Worm (Caenorhabditis elegans) whole organism, early embryonic: ENCODE data around the gene F31B9.7.
A peak's percentile ranks its signal among the peaks of the same experiment; 100 is the strongest.

Source experiments
- B0310.2 ChIP-seq: sonication (generic microtip); optimal IDR thresholded peaks from 2 replicates; lab custom pipeline; 2016; ENCODE audit warnings: mild to moderate bottlenecking, missing genetic modification characterization, missing compliant biosample characterization
- F13C5.2 ChIP-seq: sonication (generic microtip); optimal IDR thresholded peaks from 2 replicates; lab custom pipeline; 2017; ENCODE audit warnings: mild to moderate bottlenecking, missing genetic modification characterization, inconsistent platforms, missing compliant biosample characterization
- aly-1 ChIP-seq: sonication (generic microtip); optimal IDR thresholded peaks from 2 replicates; lab custom pipeline; 2016; ENCODE audit warnings: missing genetic modification characterization, missing compliant biosample characterization
- ama-1 ChIP-seq: fragments of 150-350 bp; optimal IDR thresholded peaks from 2 replicates; lab custom pipeline; 2014
- ceh-13 ChIP-seq: fragments of 200-800 bp; sonication (Bioruptor generic); optimal IDR thresholded peaks from 2 replicates; lab custom pipeline; 2018; ENCODE audit warnings: mild to moderate bottlenecking, missing genetic modification characterization, missing compliant biosample characterization
- ceh-36 ChIP-seq: sonication (generic microtip); optimal IDR thresholded peaks from 2 replicates; lab custom pipeline; 2016; ENCODE audit warnings: missing genetic modification characterization, inconsistent platforms, missing compliant biosample characterization
- ets-7 ChIP-seq: sonication (generic microtip); optimal IDR thresholded peaks from 2 replicates; lab custom pipeline; 2016; ENCODE audit warnings: missing genotype, missing genetic modification characterization, missing compliant biosample characterization
- flt-1 ChIP-seq: fragments of 200-800 bp; sonication (Bioruptor generic); IDR thresholded peaks from 2 replicates; pipeline ENCODE4 v1.3.6; 2022; ENCODE audit warnings: missing genetic modification characterization, missing compliant biosample characterization
- hmbx-1 ChIP-seq: sonication (generic microtip); optimal IDR thresholded peaks from 2 replicates; lab custom pipeline; 2016; ENCODE audit warnings: mild to moderate bottlenecking, missing genetic modification characterization, missing compliant biosample characterization
- hmg-4 ChIP-seq: fragments of 200-800 bp; sonication (Bioruptor generic); optimal IDR thresholded peaks from 2 replicates; lab custom pipeline; 2018; ENCODE audit warnings: mild to moderate bottlenecking, missing genetic modification characterization, missing compliant biosample characterization
- hnd-1 ChIP-seq: sonication (generic microtip); optimal IDR thresholded peaks from 2 replicates; lab custom pipeline; 2016; ENCODE audit warnings: missing genetic modification characterization, missing compliant biosample characterization
- pes-1 ChIP-seq: fragments of 200-800 bp; sonication (Bioruptor generic); IDR thresholded peaks from 2 replicates; pipeline ENCODE4 v1.3.6; 2022; ENCODE audit warnings: missing genetic modification reagents, missing genetic modification characterization, missing compliant biosample characterization
- scrt-1 ChIP-seq: fragments of 200-800 bp; sonication (Bioruptor generic); IDR thresholded peaks from 2 replicates; pipeline ENCODE4 v1.3.6; 2022; ENCODE audit warnings: missing genetic modification characterization, missing compliant biosample characterization
- sea-1 ChIP-seq: fragments of 200-800 bp; sonication (Bioruptor generic); conservative IDR thresholded peaks from 2 replicates; pipeline ENCODE4 v1.3.6; 2022; ENCODE audit warnings: missing genetic modification characterization, missing compliant biosample characterization
- tbx-11 ChIP-seq: fragments of 200-800 bp; sonication (Bioruptor generic); IDR thresholded peaks from 2 replicates; pipeline ENCODE4 v1.3.6; 2022; ENCODE audit warnings: missing genetic modification characterization, missing compliant biosample characterization
- tbx-37 ChIP-seq: fragments of 200-800 bp; sonication (Bioruptor generic); conservative IDR thresholded peaks from 2 replicates; pipeline ENCODE4 v1.3.6; 2022; ENCODE audit warnings: missing genetic modification reagents, missing genetic modification characterization, missing compliant biosample characterization
- tra-4 ChIP-seq: sonication (generic microtip); optimal IDR thresholded peaks from 2 replicates; lab custom pipeline; 2017; ENCODE audit warnings: missing genetic modification characterization, missing compliant biosample characterization

The F31B9.7 gene

DNA sequence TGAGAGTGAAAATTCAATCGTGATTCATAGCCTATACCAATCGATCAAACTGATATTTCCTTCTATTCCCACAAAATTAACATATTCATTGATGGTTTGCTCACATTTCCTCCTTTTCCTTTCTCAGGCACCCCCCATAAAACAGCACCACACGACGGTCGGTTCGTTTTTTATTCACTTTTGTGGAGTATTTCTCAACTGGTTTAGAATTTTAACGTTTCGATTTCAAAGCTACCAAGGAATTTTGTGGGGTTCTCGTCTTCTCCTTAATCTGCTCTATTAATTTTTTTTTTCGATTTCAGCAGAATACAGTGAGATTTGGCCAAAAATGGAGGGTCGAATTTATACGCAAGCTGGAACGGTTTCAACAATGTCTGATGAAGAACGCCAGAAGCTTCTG, at the start of gene F31B9.7:
TSS of gene F31B9.7 (plus strand) at position 301 of the 400 bp plus-strand sequence.
- TF ChIP-seq sea-1 (GFP tag; lab: Robert Waterston, UW) (no peak), hnd-1 (tag; lab: Kevin White, UChicago) (no peak), ets-7 (tag; lab: Kevin White, UChicago) (no peak)

DNA sequence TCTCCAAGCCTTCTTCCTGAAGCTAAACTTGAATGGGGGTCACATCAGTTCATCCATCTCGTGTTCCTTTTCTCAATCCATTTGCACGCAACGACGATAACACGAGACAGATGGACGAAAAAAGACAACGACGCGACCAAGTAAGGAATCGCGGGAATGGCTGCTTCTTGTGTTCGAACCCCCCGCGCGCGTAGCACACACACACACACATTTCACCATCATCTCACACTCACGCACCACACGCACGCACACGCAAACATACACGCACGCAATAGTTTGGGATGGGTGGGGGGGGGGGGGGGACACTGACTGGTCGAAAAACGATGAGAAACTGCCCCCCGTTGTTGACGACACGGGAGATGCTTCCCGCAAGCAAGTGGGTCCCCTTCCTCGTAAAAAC, 42.5 kb upstream of the F31B9.7 start:
- TF ChIP-seq scrt-1 (GFP tag; lab: Robert Waterston, UW) (no peak), tbx-11 (GFP tag; lab: Robert Waterston, UW) (no peak), hmg-4 (GFP tag; lab: Kevin White, UChicago) (peak; percentile 77), hmbx-1 (tag; lab: Kevin White, UChicago) (no peak)

DNA sequence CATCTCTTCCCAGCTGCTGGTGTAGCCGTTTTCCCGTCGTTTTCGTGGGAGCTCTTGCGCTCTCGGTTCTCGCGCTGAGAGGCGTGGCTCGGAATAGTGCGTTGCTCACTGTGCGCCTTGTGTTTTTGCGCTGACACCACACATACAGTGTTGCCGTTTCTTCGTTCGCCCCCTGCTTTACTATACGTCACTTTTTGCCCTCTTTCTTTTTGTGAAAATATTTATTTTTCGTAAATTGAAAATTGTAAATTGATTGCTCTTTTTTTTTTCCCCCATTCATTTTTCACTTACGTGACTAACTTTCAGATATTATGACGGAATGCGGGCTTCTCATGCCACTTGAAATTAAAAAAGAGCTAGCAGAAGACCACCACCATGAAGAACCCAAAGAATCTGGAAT, 40.7 kb upstream of the F31B9.7 start, which contains the start of gene gmeb-2:
TSS of gene gmeb-2 (plus strand) at position 301 of the 400 bp plus-strand sequence.
- TF ChIP-seq sea-1 (GFP tag; lab: Robert Waterston, UW) (no peak), ceh-13 (no peak), F13C5.2 (no peak), B0310.2 (tag; lab: Kevin White, UChicago) (no peak), ets-7 (tag; lab: Kevin White, UChicago) (no peak), ama-1 (lab: Kevin White, UChicago) (no peak), hnd-1 (tag; lab: Kevin White, UChicago) (no peak), flt-1 (GFP tag; lab: Robert Waterston, UW) (no peak), hmg-4 (GFP tag; lab: Kevin White, UChicago) (no peak), tra-4 (tag; lab: Kevin White, UChicago) (no peak), ceh-36 (tag; lab: Kevin White, UChicago) (no peak), pes-1 (GFP tag; lab: Robert Waterston, UW) (no peak), aly-1 (no peak), scrt-1 (GFP tag; lab: Robert Waterston, UW) (no peak), hmbx-1 (tag; lab: Kevin White, UChicago) (no peak), tbx-37 (GFP tag; lab: Robert Waterston, UW) (no peak), tbx-11 (GFP tag; lab: Robert Waterston, UW) (no peak)

DNA sequence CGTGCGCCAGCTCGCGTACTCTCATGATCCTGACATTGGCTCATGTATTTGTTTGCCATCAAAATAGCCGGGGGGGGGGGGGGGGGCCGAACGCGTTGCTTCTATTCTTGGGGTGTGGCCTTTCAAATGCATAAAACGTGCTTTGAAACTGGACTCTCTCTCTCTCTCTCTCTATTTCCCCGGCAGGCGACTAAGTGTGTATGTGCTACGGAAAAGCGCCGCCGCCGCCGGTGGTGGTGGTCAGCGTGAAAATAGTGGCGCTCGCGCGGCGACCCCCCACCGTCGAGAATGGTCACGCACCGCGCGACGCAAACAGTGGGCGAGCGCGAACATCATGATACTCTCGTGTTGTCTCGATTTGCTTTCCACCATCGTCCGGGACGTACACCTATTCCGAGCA, 38.4 kb upstream of the F31B9.7 start:
- peak; percentile 23 for TF ChIP-seq hmg-4 (GFP tag; lab: Kevin White, UChicago)
- no peak for TF ChIP-seq pes-1 (GFP tag; lab: Robert Waterston, UW)

DNA sequence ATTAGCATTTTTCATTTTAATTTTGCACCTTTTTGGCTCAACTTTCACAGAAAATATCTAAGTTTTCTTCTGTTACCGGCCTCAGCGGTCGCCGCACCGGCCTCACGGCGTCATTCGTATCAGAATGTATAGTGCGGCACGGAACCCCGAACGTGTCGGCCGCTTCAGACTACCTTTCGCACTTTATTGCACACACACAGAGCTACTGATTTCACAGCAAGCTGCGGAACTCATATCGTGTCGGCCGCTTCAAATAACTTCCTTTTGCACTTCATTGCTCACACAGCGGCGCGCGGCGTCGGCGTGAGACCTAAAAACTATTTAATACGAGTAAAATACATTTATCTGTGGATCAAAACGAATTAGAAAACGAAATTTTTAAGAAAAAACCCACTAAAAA, 35.0 kb upstream of the F31B9.7 start:
- TF ChIP-seq F13C5.2 (no peak), flt-1 (GFP tag; lab: Robert Waterston, UW) (no peak), ama-1 (lab: Kevin White, UChicago) (no peak), ceh-36 (tag; lab: Kevin White, UChicago) (no peak), B0310.2 (tag; lab: Kevin White, UChicago) (no peak), tra-4 (tag; lab: Kevin White, UChicago) (no peak), ceh-13 (no peak), aly-1 (no peak), sea-1 (GFP tag; lab: Robert Waterston, UW) (no peak), ets-7 (tag; lab: Kevin White, UChicago) (no peak), tbx-37 (GFP tag; lab: Robert Waterston, UW) (no peak), hmbx-1 (tag; lab: Kevin White, UChicago) (no peak), tbx-11 (GFP tag; lab: Robert Waterston, UW) (no peak), pes-1 (GFP tag; lab: Robert Waterston, UW) (no peak), hmg-4 (GFP tag; lab: Kevin White, UChicago) (no peak), scrt-1 (GFP tag; lab: Robert Waterston, UW) (no peak)

DNA sequence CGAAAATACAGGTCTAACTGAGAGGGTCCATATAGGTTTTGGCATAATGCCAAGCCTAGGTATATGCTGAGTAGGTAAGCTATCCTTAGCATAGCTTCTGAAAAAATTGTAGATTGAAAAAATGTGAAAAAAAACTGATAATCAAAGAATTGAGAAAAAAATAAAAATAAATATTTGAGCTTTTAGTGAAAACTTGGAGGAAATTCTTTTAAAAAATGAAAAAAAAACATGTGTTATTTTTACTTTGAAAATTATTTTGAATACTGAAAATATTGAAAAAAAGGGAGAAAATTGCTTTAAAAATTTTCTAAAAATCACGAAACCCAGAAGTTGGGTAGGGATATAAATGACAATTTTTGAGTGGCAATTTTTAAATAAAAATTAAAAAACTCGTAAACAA, 32.0 kb upstream of the F31B9.7 start, which contains the start of gene F53H4.3:
TSS of gene F53H4.3 (minus strand) at position 101 of the 400 bp plus-strand sequence.
- no peak for TF ChIP-seq pes-1 (GFP tag; lab: Robert Waterston, UW)

DNA sequence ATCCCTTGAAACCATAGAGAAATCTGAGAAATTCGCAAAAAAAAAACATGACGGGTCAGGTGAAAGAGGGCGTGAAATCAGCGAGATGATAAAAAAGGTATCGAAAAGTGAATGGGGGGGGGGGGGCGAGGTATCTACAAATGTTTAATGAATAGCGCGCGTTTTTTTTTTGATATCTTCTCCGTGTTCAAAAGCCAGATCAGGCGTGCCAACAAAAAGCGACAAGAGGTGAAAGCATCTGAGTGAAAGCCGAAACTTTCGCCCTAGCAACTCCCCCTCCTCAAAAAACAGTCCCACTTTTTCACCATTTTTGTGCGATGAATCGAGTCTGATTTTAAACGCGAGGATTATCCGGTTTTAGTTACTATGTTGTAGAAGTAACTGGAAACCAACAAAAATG, 31.5 kb upstream of the F31B9.7 start:
- TF ChIP-seq hmg-4 (GFP tag; lab: Kevin White, UChicago), result no peak
- no peak for TF ChIP-seq pes-1 (GFP tag; lab: Robert Waterston, UW)
- no peak for TF ChIP-seq hmbx-1 (tag; lab: Kevin White, UChicago)
- no peak for TF ChIP-seq tbx-37 (GFP tag; lab: Robert Waterston, UW)
- no peak for TF ChIP-seq sea-1 (GFP tag; lab: Robert Waterston, UW)
- no peak for TF ChIP-seq ama-1 (lab: Kevin White, UChicago)
- TF ChIP-seq ets-7 (tag; lab: Kevin White, UChicago), result no peak
- TF ChIP-seq F13C5.2, result no peak
- TF ChIP-seq B0310.2 (tag; lab: Kevin White, UChicago), result no peak
- no peak for TF ChIP-seq tra-4 (tag; lab: Kevin White, UChicago)
- TF ChIP-seq tbx-11 (GFP tag; lab: Robert Waterston, UW), result no peak
- TF ChIP-seq ceh-36 (tag; lab: Kevin White, UChicago), result no peak
- TF ChIP-seq ceh-13, result no peak
- TF ChIP-seq aly-1, result no peak
- no peak for TF ChIP-seq hnd-1 (tag; lab: Kevin White, UChicago)
- no peak for TF ChIP-seq scrt-1 (GFP tag; lab: Robert Waterston, UW)
- no peak for TF ChIP-seq flt-1 (GFP tag; lab: Robert Waterston, UW)

DNA sequence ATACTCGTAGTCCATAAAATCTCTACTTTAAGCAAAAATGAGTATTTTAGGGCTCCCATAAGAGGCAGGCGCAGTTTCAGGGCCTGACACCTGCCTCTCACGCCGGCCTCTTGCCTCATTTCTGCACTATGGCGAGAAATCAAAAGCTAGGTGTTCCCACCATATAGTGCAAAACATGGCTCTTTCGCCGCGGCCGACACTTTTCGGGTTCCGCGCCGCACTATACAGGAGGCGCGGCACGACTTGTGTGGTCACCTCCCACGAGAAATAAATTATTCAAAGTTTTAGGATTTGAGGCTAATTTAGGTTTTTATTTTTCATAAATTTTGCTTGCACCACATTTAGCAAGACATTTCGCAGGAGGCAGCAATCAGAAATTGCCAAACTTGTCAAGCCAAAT, 26.9 kb upstream of the F31B9.7 start:
- no peak for TF ChIP-seq sea-1 (GFP tag; lab: Robert Waterston, UW)
- TF ChIP-seq ets-7 (tag; lab: Kevin White, UChicago), result no peak
- no peak for TF ChIP-seq scrt-1 (GFP tag; lab: Robert Waterston, UW)
- TF ChIP-seq hmg-4 (GFP tag; lab: Kevin White, UChicago), result no peak
- TF ChIP-seq B0310.2 (tag; lab: Kevin White, UChicago), result no peak
- no peak for TF ChIP-seq flt-1 (GFP tag; lab: Robert Waterston, UW)
- no peak for TF ChIP-seq tbx-37 (GFP tag; lab: Robert Waterston, UW)
- TF ChIP-seq pes-1 (GFP tag; lab: Robert Waterston, UW), result no peak
- no peak for TF ChIP-seq aly-1
- no peak for TF ChIP-seq tra-4 (tag; lab: Kevin White, UChicago)
- TF ChIP-seq ama-1 (lab: Kevin White, UChicago), result no peak
- TF ChIP-seq hmbx-1 (tag; lab: Kevin White, UChicago), result no peak
- TF ChIP-seq hnd-1 (tag; lab: Kevin White, UChicago), result no peak
- TF ChIP-seq ceh-13, result no peak
- TF ChIP-seq ceh-36 (tag; lab: Kevin White, UChicago), result no peak
